Worm (Caenorhabditis elegans) whole organism, L2 larva: ENCODE data around the gene str-211.
A peak's percentile ranks its signal among the peaks of the same experiment; 100 is the strongest.

Experiments
- R02D3.7 ChIP-seq: fragments of 150-350 bp; optimal IDR thresholded peaks from 2 replicates; lab custom pipeline; 2014; ENCODE audit warnings: missing biosample characterization, missing genetic modification characterization
- Y55F3AM.14 ChIP-seq: fragments of 200-800 bp; sonication (Bioruptor generic); optimal IDR thresholded peaks from 2 replicates; lab custom pipeline; 2018; ENCODE audit warnings: mild to moderate bottlenecking, missing genetic modification characterization, missing compliant biosample characterization
- aly-2 ChIP-seq: fragments of 150-350 bp; optimal IDR thresholded peaks from 2 replicates; lab custom pipeline; 2014; ENCODE audit warnings: missing biosample characterization, missing genetic modification characterization
- ama-1 ChIP-seq: fragments of 150-350 bp; optimal IDR thresholded peaks from 2 replicates; lab custom pipeline; 2018; ENCODE audit warnings: inconsistent platforms
- blmp-1 ChIP-seq: sonication (generic microtip); optimal IDR thresholded peaks from 2 replicates; lab custom pipeline; 2017; ENCODE audit warnings: missing genetic modification characterization, mild to moderate bottlenecking, missing compliant biosample characterization, antibody characterized with exemption, moderate library complexity; ENCODE audit not compliant: insufficient read depth
- ceh-82 ChIP-seq: fragments of 150-350 bp; optimal IDR thresholded peaks from 2 replicates; lab custom pipeline; 2014; ENCODE audit warnings: missing biosample characterization, missing genetic modification characterization
- crh-2 ChIP-seq: sonication (generic microtip); optimal IDR thresholded peaks from 2 replicates; lab custom pipeline; 2017; ENCODE audit warnings: missing biosample characterization, missing genetic modification characterization
- dmd-4 ChIP-seq: sonication (generic microtip); optimal IDR thresholded peaks from 2 replicates; lab custom pipeline; 2017; ENCODE audit warnings: missing biosample characterization, missing genetic modification characterization
- egl-27 ChIP-seq: sonication (generic microtip); optimal IDR thresholded peaks from 3 replicates; lab custom pipeline; 2017; ENCODE audit warnings: missing biosample characterization, missing genetic modification reagents, missing genetic modification characterization
- elt-1 ChIP-seq: fragments of 150-350 bp; optimal IDR thresholded peaks from 2 replicates; lab custom pipeline; 2014; ENCODE audit warnings: missing biosample characterization, missing genetic modification characterization
- fos-1 ChIP-seq: fragments of 150-350 bp; optimal IDR thresholded peaks from 2 replicates; lab custom pipeline; 2014; ENCODE audit warnings: missing biosample characterization, missing genetic modification characterization
- gmeb-1 ChIP-seq: fragments of 150-350 bp; optimal IDR thresholded peaks from 2 replicates; lab custom pipeline; 2014; ENCODE audit warnings: missing biosample characterization, missing genetic modification characterization
- lin-11 ChIP-seq: fragments of 150-350 bp; sonication (generic microtip); optimal IDR thresholded peaks from 2 replicates; lab custom pipeline; 2014; ENCODE audit warnings: missing biosample characterization, missing genetic modification characterization, inconsistent platforms, mixed read lengths
- lin-39 ChIP-seq: fragments of 150-350 bp; optimal IDR thresholded peaks from 2 replicates; lab custom pipeline; 2014; ENCODE audit warnings: missing biosample characterization, missing genetic modification reagents, missing genetic modification characterization
- lsy-2 ChIP-seq, 2 experiments: fragments of 150-350 bp in 1 of 2; sonication (generic microtip) in 1 of 2; optimal IDR thresholded peaks; 2 replicates each; lab custom pipeline; 2014 to 2017; ENCODE audit warnings: missing biosample characterization in 2 of 2, missing genetic modification characterization in 2 of 2
- mab-5 ChIP-seq: fragments of 150-350 bp; optimal IDR thresholded peaks from 2 replicates; lab custom pipeline; 2014; ENCODE audit warnings: missing biosample characterization, missing genetic modification characterization
- mdl-1 ChIP-seq, 2 experiments: fragments of 150-350 bp in 1 of 2; sonication (generic microtip) in 1 of 2; optimal IDR thresholded peaks; 2 replicates each; lab custom pipeline; 2017; ENCODE audit warnings: missing biosample characterization in 2 of 2, missing genetic modification characterization in 2 of 2
- nhr-10 ChIP-seq: sonication (generic microtip); optimal IDR thresholded peaks from 2 replicates; lab custom pipeline; 2017; ENCODE audit warnings: missing biosample characterization, missing genetic modification characterization
- nhr-11 ChIP-seq: fragments of 150-350 bp; optimal IDR thresholded peaks from 2 replicates; lab custom pipeline; 2014; ENCODE audit warnings: missing biosample characterization, missing genetic modification characterization
- nhr-12 ChIP-seq: fragments of 150-350 bp; optimal IDR thresholded peaks from 2 replicates; lab custom pipeline; 2014; ENCODE audit warnings: missing biosample characterization, missing genetic modification characterization
- nhr-129 ChIP-seq: fragments of 150-350 bp; optimal IDR thresholded peaks from 2 replicates; lab custom pipeline; 2014; ENCODE audit warnings: missing biosample characterization, missing genetic modification characterization
- nhr-21 ChIP-seq: fragments of 150-350 bp; optimal IDR thresholded peaks from 2 replicates; lab custom pipeline; 2014; ENCODE audit warnings: missing biosample characterization, missing genetic modification characterization
- nhr-23 ChIP-seq: fragments of 150-350 bp; optimal IDR thresholded peaks from 2 replicates; lab custom pipeline; 2014; ENCODE audit warnings: missing biosample characterization, missing genetic modification reagents, missing genetic modification characterization
- nhr-25 ChIP-seq: fragments of 150-350 bp; sonication (generic microtip); optimal IDR thresholded peaks from 3 replicates; lab custom pipeline; 2014; ENCODE audit warnings: missing biosample characterization, missing genetic modification characterization
- nhr-77 ChIP-seq: fragments of 150-350 bp; optimal IDR thresholded peaks from 2 replicates; lab custom pipeline; 2014; ENCODE audit warnings: missing biosample characterization, missing genetic modification characterization
- sem-4 ChIP-seq: fragments of 150-350 bp; optimal IDR thresholded peaks from 2 replicates; lab custom pipeline; 2014; ENCODE audit warnings: missing biosample characterization, missing genetic modification reagents, missing genetic modification characterization
- skn-1 ChIP-seq: sonication (generic microtip); optimal IDR thresholded peaks from 2 replicates; lab custom pipeline; 2017; ENCODE audit warnings: missing biosample characterization, missing genetic modification characterization
- sma-9 ChIP-seq, 2 experiments: fragments of 150-350 bp in 1 of 2; sonication (generic microtip) in 1 of 2; optimal IDR thresholded peaks; 2 replicates each; lab custom pipeline; 2014 to 2016; ENCODE audit warnings: missing genetic modification characterization in 2 of 2, mild to moderate bottlenecking in 1 of 2, missing biosample characterization in 1 of 2, missing compliant biosample characterization in 1 of 2, missing genetic modification reagents in 1 of 2, moderate library complexity in 1 of 2
- unc-39 ChIP-seq: fragments of 150-350 bp; optimal IDR thresholded peaks from 2 replicates; lab custom pipeline; 2014; ENCODE audit warnings: missing biosample characterization, missing genetic modification characterization
- unc-55 ChIP-seq: fragments of 150-350 bp; sonication (generic microtip); optimal IDR thresholded peaks from 3 replicates; lab custom pipeline; 2014; ENCODE audit warnings: missing biosample characterization, missing genetic modification reagents, missing genetic modification characterization
- unc-62 ChIP-seq: fragments of 150-350 bp; optimal IDR thresholded peaks from 2 replicates; lab custom pipeline; 2014; ENCODE audit warnings: missing biosample characterization, missing genetic modification reagents, missing genetic modification characterization
- zag-1 ChIP-seq: fragments of 150-350 bp; optimal IDR thresholded peaks from 2 replicates; lab custom pipeline; 2014; ENCODE audit warnings: missing biosample characterization, missing genetic modification characterization
- ztf-1 ChIP-seq: fragments of 200-800 bp; sonication (Bioruptor generic); conservative IDR thresholded peaks from 2 replicates; pipeline ENCODE4 v1.3.6; 2022; ENCODE audit warnings: missing genetic modification characterization, missing compliant biosample characterization
- ztf-11 ChIP-seq: sonication (generic microtip); optimal IDR thresholded peaks from 2 replicates; lab custom pipeline; 2017; ENCODE audit warnings: missing biosample characterization, missing genetic modification characterization
- ztf-4 ChIP-seq: fragments of 150-350 bp; optimal IDR thresholded peaks from 2 replicates; lab custom pipeline; 2014; ENCODE audit warnings: missing biosample characterization, missing genetic modification characterization

str-211 gene

DNA sequence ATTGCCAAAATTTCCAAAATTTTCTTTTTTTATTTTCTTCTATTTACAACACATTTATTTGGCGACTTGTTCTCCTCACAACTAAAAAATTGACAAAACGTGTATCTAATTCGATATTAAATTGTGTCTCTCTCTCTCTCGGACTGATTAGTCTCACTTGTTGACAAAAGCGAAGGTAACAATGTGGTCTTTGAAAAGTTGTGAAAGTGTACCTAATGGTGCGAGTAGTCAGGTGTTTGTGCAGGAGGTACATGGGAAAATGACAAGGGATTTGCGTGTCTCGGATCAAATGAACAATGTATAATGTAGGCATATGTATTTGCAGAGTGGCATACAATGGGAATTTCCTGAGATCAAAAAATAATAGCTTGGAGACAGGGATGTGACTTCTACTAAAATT lies 25.4 kb upstream of the str-211 start:
- no peak for TF ChIP-seq unc-62 (GFP tag; lab: Kevin White, UChicago)
- TF ChIP-seq nhr-129: peak; percentile 67

DNA sequence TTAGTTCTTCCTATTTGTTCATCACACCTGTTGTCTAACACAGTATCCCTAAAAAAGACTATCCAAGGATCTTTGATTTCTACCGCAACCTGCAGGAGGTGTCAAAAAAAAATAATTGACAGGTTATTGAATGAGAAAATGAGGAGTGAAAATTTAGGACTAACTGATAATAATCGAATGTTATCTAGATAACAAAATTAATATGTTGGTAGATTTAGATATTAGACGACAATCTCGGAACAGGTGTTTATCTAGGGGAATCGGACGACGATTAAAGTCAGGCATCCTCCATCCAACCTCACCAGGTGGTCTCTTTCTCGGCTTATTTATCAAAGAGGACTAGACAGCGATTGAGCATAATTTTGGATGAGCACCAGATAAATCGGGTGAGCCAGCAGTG lies 24.7 kb upstream of the str-211 start:
- TF ChIP-seq skn-1 (tag; lab: Kevin White, UChicago) (no peak), lsy-2 (tag; optimal IDR thresholded peaks at IDR 0.05; lab: Kevin White, UChicago) (no peak), mab-5 (tag; lab: Kevin White, UChicago) (no peak), unc-62 (GFP tag; lab: Kevin White, UChicago) (no peak), R02D3.7 (tag; lab: Kevin White, UChicago) (no peak), nhr-12 (tag; lab: Kevin White, UChicago) (no peak), mdl-1 (tag; optimal IDR thresholded peaks at IDR 0.05; lab: Kevin White, UChicago) (no peak), ztf-11 (tag; lab: Kevin White, UChicago) (no peak), dmd-4 (tag; lab: Kevin White, UChicago) (no peak), egl-27 (no peak), nhr-21 (tag; lab: Kevin White, UChicago) (no peak), nhr-25 (tag; lab: Kevin White, UChicago) (no peak), gmeb-1 (no peak), elt-1 (tag; lab: Kevin White, UChicago) (no peak), lin-11 (no peak), aly-2 (tag; lab: Kevin White, UChicago) (no peak)

- TF ChIP-seq nhr-129: no peak
- no peak for TF ChIP-seq dmd-4 (tag; lab: Kevin White, UChicago)
Measured at ce11 chrV:4967238-4967637, 23.1 kb upstream of the str-211 start.

ce11 chrV:4965790-4966189 lies 21.7 kb upstream of the str-211 start:
- TF ChIP-seq ceh-82 (tag; lab: Kevin White, UChicago) (no peak), ztf-1 (GFP tag; lab: Robert Waterston, UW) (no peak), mab-5 (tag; lab: Kevin White, UChicago) (no peak), sma-9 (GFP tag; optimal IDR thresholded peaks at IDR 0.05; lab: Kevin White, UChicago) (peak; percentile 26), sma-9 (tag; optimal IDR thresholded peaks at IDR 0.05; lab: Kevin White, UChicago) (no peak)

DNA sequence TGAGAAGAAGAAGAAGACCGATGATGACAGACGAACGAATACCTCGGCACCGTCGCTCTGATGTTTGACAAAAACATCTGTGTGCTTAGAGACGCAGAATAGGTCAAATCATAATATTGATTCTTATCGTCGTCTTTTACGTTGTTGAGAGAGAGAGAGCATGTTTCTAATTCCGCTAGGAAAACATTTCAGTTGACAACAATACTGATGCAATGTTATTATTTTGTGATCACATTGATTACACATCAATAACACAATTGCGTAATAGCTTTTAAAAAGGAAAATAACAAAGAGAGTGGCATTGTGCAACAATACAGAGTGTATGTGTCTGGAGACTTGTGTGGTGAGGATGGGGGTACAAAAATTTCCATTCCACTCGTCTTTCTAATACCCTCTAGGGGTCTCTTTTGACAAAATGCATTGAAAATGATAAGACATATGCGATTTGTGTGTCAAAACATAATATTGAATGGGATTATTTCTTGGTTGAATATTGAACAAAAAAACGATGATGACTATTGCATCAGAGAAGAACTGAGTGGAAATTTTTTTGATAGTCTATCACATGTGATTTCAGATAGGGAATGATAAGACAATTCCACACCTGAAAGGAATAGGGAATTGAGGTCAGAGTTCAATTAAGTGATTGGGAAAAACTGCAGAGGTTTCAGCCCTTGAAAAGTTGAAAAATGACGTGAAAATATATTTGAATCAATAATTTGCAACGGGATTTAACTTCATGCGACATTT lies 20.7 kb upstream of the str-211 start:
- TF ChIP-seq fos-1: peak; percentile 57
- peak; percentile 33 for TF ChIP-seq skn-1 (tag; lab: Kevin White, UChicago)
- no peak for TF ChIP-seq unc-39 (tag; lab: Kevin White, UChicago)
- TF ChIP-seq sma-9 (GFP tag; optimal IDR thresholded peaks at IDR 0.05; lab: Kevin White, UChicago): peak; percentile 48
- TF ChIP-seq sma-9 (tag; optimal IDR thresholded peaks at IDR 0.05; lab: Kevin White, UChicago): no peak
- no peak for TF ChIP-seq R02D3.7 (tag; lab: Kevin White, UChicago)
- peak; percentile 48 for TF ChIP-seq nhr-129
- TF ChIP-seq crh-2 (tag; lab: Kevin White, UChicago): peak; percentile 38

ce11 chrV:4964020-4964635 lies 20.0 kb upstream of the str-211 start:
- TF ChIP-seq nhr-25 (tag; lab: Kevin White, UChicago): no peak
- TF ChIP-seq ama-1 (lab: Kevin White, UChicago): no peak
- no peak for TF ChIP-seq gmeb-1
- TF ChIP-seq unc-55 (GFP tag; lab: Kevin White, UChicago): peak; percentile 22
- no peak for TF ChIP-seq nhr-11 (tag; lab: Kevin White, UChicago)
- peak; percentile 9 for TF ChIP-seq Y55F3AM.14 (GFP tag; lab: Kevin White, UChicago)
- TF ChIP-seq nhr-21 (tag; lab: Kevin White, UChicago): no peak
- TF ChIP-seq, all 48 proteins: peak for 2

- TF ChIP-seq mab-5 (tag; lab: Kevin White, UChicago): no peak
- no peak for TF ChIP-seq zag-1
- TF ChIP-seq elt-1 (tag; lab: Kevin White, UChicago): no peak
- TF ChIP-seq aly-2 (tag; lab: Kevin White, UChicago): no peak
- TF ChIP-seq lin-39: no peak
- TF ChIP-seq nhr-23 (tag; lab: Kevin White, UChicago): no peak
- no peak for TF ChIP-seq fos-1
- TF ChIP-seq ztf-4 (tag; lab: Kevin White, UChicago): no peak
- TF ChIP-seq unc-62 (GFP tag; lab: Kevin White, UChicago): no peak
- TF ChIP-seq blmp-1 (tag; lab: Kevin White, UChicago): no peak
- no peak for TF ChIP-seq Y55F3AM.14 (GFP tag; lab: Kevin White, UChicago)
- no peak for TF ChIP-seq gmeb-1
- TF ChIP-seq nhr-10 (tag; lab: Kevin White, UChicago): no peak
- no peak for TF ChIP-seq ama-1 (lab: Kevin White, UChicago)
- TF ChIP-seq mdl-1 (tag; optimal IDR thresholded peaks at IDR 0.05; lab: Kevin White, UChicago): no peak
- TF ChIP-seq sem-4 (tag; lab: Kevin White, UChicago): no peak
- TF ChIP-seq nhr-77 (tag; lab: Kevin White, UChicago): no peak
- TF ChIP-seq, all 48 proteins: peak for 0
Measured at ce11 chrV:4963606-4964005, 19.5 kb upstream of the str-211 start.
